Worm (Caenorhabditis elegans) whole organism, L4 larva: ENCODE results near the gene B0024.4.

Source experiments
- D1046.2 ChIP-seq: fragments of 200-800 bp; sonication (Bioruptor generic); IDR thresholded peaks from 2 replicates; pipeline ENCODE4 v1.3.6; 2022; ENCODE audit warnings: missing genetic modification characterization, missing compliant biosample characterization
- ZK337.2 ChIP-seq: fragments of 200-800 bp; sonication (Bioruptor generic); IDR thresholded peaks from 2 replicates; pipeline ENCODE4 v1.3.6; 2022; ENCODE audit warnings: missing genetic modification reagents, missing genetic modification characterization, missing compliant biosample characterization
- aha-1 ChIP-seq: fragments of 150-350 bp; peaks from one replicate; lab custom pipeline; 2014; ENCODE audit warnings: missing biosample characterization, missing genetic modification characterization
- arid-1 ChIP-seq: fragments of 200-800 bp; sonication (Bioruptor generic); conservative IDR thresholded peaks from 2 replicates; pipeline ENCODE4 v1.3.6; 2022; ENCODE audit warnings: missing genetic modification reagents, missing genetic modification characterization, missing compliant biosample characterization
- ceh-44 ChIP-seq: fragments of 200-800 bp; sonication (Bioruptor generic); IDR thresholded peaks from 2 replicates; pipeline ENCODE4 v1.3.6; 2022; ENCODE audit warnings: missing genetic modification reagents, missing genetic modification characterization, missing compliant biosample characterization
- cey-2 ChIP-seq: sonication (generic microtip); optimal IDR thresholded peaks from 3 replicates; lab custom pipeline; 2017; ENCODE audit warnings: missing genetic modification characterization, mild to moderate bottlenecking, missing compliant biosample characterization, antibody characterized with exemption, borderline replicate concordance; ENCODE audit not compliant: insufficient read depth
- ctbp-1 ChIP-seq: fragments of 200-800 bp; sonication (Bioruptor generic); IDR thresholded peaks from 2 replicates; pipeline ENCODE4 v1.3.6; 2022; ENCODE audit warnings: missing genetic modification reagents, missing genetic modification characterization, missing compliant biosample characterization
- dmd-6 ChIP-seq: fragments of 200-800 bp; sonication (Bioruptor generic); IDR thresholded peaks from 2 replicates; pipeline ENCODE4 v1.3.6; 2022; ENCODE audit warnings: missing genetic modification reagents, missing genetic modification characterization, missing compliant biosample characterization
- dmd-8 ChIP-seq: fragments of 200-800 bp; sonication (Bioruptor generic); IDR thresholded peaks from 2 replicates; pipeline ENCODE4 v1.3.6; 2022; ENCODE audit warnings: missing genetic modification characterization, missing compliant biosample characterization
- dmd-9 ChIP-seq: fragments of 200-800 bp; sonication (Bioruptor generic); IDR thresholded peaks from 2 replicates; pipeline ENCODE4 v1.3.6; 2022; ENCODE audit warnings: missing genetic modification reagents, missing genetic modification characterization, missing compliant biosample characterization
- dpl-1 ChIP-seq: fragments of 150-350 bp; optimal IDR thresholded peaks from 2 replicates; lab custom pipeline; 2014; ENCODE audit warnings: missing biosample characterization, missing genetic modification reagents, missing genetic modification characterization
- duxl-1 ChIP-seq: sonication (generic microtip); optimal IDR thresholded peaks from 2 replicates; lab custom pipeline; 2016; ENCODE audit warnings: mild to moderate bottlenecking, missing genetic modification characterization, moderate library complexity, missing compliant biosample characterization; ENCODE audit not compliant: poor library complexity
- fos-1 ChIP-seq: fragments of 150-350 bp; optimal IDR thresholded peaks from 2 replicates; lab custom pipeline; 2014; ENCODE audit warnings: missing biosample characterization, missing genetic modification characterization
- hif-1 ChIP-seq, 2 experiments: sonication (generic microtip); optimal IDR thresholded peaks; 2 replicates each; lab custom pipeline; 2016 to 2017; ENCODE audit warnings: missing compliant biosample characterization in 2 of 2, missing genetic modification characterization in 2 of 2, missing genetic modification reagents in 2 of 2, missing genotype in 2 of 2, mild to moderate bottlenecking in 1 of 2
- lin-38 ChIP-seq: fragments of 200-800 bp; sonication (Bioruptor generic); IDR thresholded peaks from 2 replicates; pipeline ENCODE4 v1.3.6; 2022; ENCODE audit warnings: missing genetic modification reagents, missing genetic modification characterization, missing compliant biosample characterization
- lir-3 ChIP-seq: sonication (generic microtip); optimal IDR thresholded peaks from 2 replicates; lab custom pipeline; 2016; ENCODE audit warnings: mild to moderate bottlenecking, missing genetic modification characterization, missing compliant biosample characterization
- madf-5 ChIP-seq, 2 experiments: fragments of 200-800 bp; sonication (Bioruptor generic); IDR thresholded peaks; 2 replicates each; pipeline ENCODE4 v1.3.6; 2022; ENCODE audit warnings: missing compliant biosample characterization in 2 of 2, missing genetic modification characterization in 2 of 2
- mes-2 ChIP-seq: sonication (generic microtip); optimal IDR thresholded peaks from 2 replicates; lab custom pipeline; 2016; ENCODE audit warnings: missing genotype, mild to moderate bottlenecking, missing genetic modification characterization, missing compliant biosample characterization; ENCODE audit not compliant: poor library complexity, severe bottlenecking
- nhr-11 ChIP-seq: fragments of 150-350 bp; optimal IDR thresholded peaks from 2 replicates; lab custom pipeline; 2014; ENCODE audit warnings: missing biosample characterization, missing genetic modification characterization
- nhr-237 ChIP-seq: sonication (generic microtip); optimal IDR thresholded peaks from 2 replicates; lab custom pipeline; 2017; ENCODE audit warnings: missing biosample characterization, missing genetic modification characterization
- pha-4 ChIP-seq, 2 experiments: fragments of 150-350 bp in 1 of 2; fragments of 200-800 bp in 1 of 2; sonication (Bioruptor generic) in 1 of 2; IDR thresholded peaks in 1 of 2; optimal IDR thresholded peaks in 1 of 2; 2 replicates each; pipeline versions ENCODE4 v1.3.6 to Lab custom; 2014 to 2022; ENCODE audit warnings: missing genetic modification characterization in 2 of 2, missing genetic modification reagents in 2 of 2, missing biosample characterization in 1 of 2, missing compliant biosample characterization in 1 of 2
- rbr-2 ChIP-seq: sonication (generic microtip); optimal IDR thresholded peaks from 2 replicates; lab custom pipeline; 2016; ENCODE audit warnings: missing genotype, missing genetic modification characterization, missing compliant biosample characterization
- saeg-2 ChIP-seq: fragments of 200-800 bp; sonication (Bioruptor generic); IDR thresholded peaks from 2 replicates; pipeline ENCODE4 v1.3.6; 2022; ENCODE audit warnings: missing genetic modification reagents, missing genetic modification characterization, missing compliant biosample characterization
- spr-1 ChIP-seq: sonication (generic microtip); optimal IDR thresholded peaks from 2 replicates; lab custom pipeline; 2016; ENCODE audit warnings: mild to moderate bottlenecking, missing genetic modification characterization, missing compliant biosample characterization
- unc-130 ChIP-seq: sonication (generic microtip); optimal IDR thresholded peaks from 2 replicates; lab custom pipeline; 2016; ENCODE audit warnings: missing genetic modification reagents, missing genetic modification characterization, missing compliant biosample characterization
- unc-62 ChIP-seq, 3 experiments: fragments of 150-350 bp in 1 of 3; sonication (generic microtip); optimal IDR thresholded peaks in 2 of 3; peaks in 1 of 3; 1 replicate in 1 of 3; 2 replicates in 2 of 3; lab custom pipeline; 2014 to 2017; ENCODE audit warnings: missing biosample characterization in 3 of 3, missing genetic modification characterization in 3 of 3, missing genetic modification reagents in 3 of 3, missing genotype in 1 of 3
- zfp-3 ChIP-seq: fragments of 200-800 bp; sonication (Bioruptor generic); conservative IDR thresholded peaks from 2 replicates; pipeline ENCODE4 v1.3.6; 2022; ENCODE audit warnings: missing genetic modification reagents, missing genetic modification characterization, missing compliant biosample characterization

B0024.4 gene

ce11 chrV:10314371-10314770 lies 17.2 kb downstream of the B0024.4 start, which contains the start of gene trx-2 (continued):
- TF ChIP-seq unc-130 (GFP tag; lab: Kevin White, UChicago): no peak
- TF ChIP-seq lir-3 (tag; lab: Kevin White, UChicago): no peak
- TF ChIP-seq dmd-8 (GFP tag; lab: Robert Waterston, UW): no peak
- TF ChIP-seq, all 104 proteins: peak for 0

ce11 chrV:10317294-10317693 lies 20.1 kb downstream of the B0024.4 start, which contains the start of gene asps-1:
Gene asps-1, minus strand, starts transcription at chrV:10317394.
- TF ChIP-seq madf-5 (GFP tag; IDR thresholded peaks at IDR 0.05; lab: Robert Waterston, UW) (no peak), aha-1 (tag; lab: Kevin White, UChicago) (peak; percentile 67)

- TF ChIP-seq ctbp-1 (GFP tag; lab: Robert Waterston, UW) (no peak), nhr-237 (no peak), fos-1 (tag; lab: Kevin White, UChicago) (no peak), saeg-2 (GFP tag; lab: Robert Waterston, UW) (no peak)
Measured at ce11 chrV:10319434-10319833, 22.2 kb downstream of the B0024.4 start, which contains the start of gene B0024.11. Gene B0024.11, minus strand, starts transcription at chrV:10319534.

ce11 chrV:10320101-10320761 lies 23.0 kb downstream of the B0024.4 start, which contains the start of the genes gna-1 and B0024.13:
Gene gna-1, minus strand, starts transcription at chrV:10320151.
Gene B0024.13, plus strand, starts transcription at chrV:10320711.
- TF ChIP-seq D1046.2 (GFP tag; lab: Robert Waterston, UW): no peak
- TF ChIP-seq dpl-1 (GFP tag; lab: Kevin White, UChicago): peak; percentile 61
- TF ChIP-seq pha-4 (GFP tag; IDR thresholded peaks at IDR 0.05; lab: Robert Waterston, UW): no peak
- TF ChIP-seq pha-4 (tag; optimal IDR thresholded peaks at IDR 0.05; lab: Kevin White, UChicago): peak; percentile 21
- TF ChIP-seq arid-1 (GFP tag; lab: Robert Waterston, UW): no peak
- TF ChIP-seq hif-1 (tag; optimal IDR thresholded peaks at IDR 0.05; lab: Kevin White, UChicago): peak in 1 of 2 experiments; percentile 83
- TF ChIP-seq duxl-1 (tag; lab: Kevin White, UChicago): peak; percentile 35
- TF ChIP-seq rbr-2 (tag; lab: Kevin White, UChicago): peak; percentile 36
- TF ChIP-seq dmd-9 (GFP tag; lab: Robert Waterston, UW): 0 out of 2 replicates have a peak, but pooled peaks have one; percentile 49
- TF ChIP-seq mes-2 (tag; lab: Kevin White, UChicago): peak; percentile 98
- no peak for TF ChIP-seq spr-1 (tag; lab: Kevin White, UChicago)
- peak; percentile 18; the same call in 1 of the 2 replicates for TF ChIP-seq ZK337.2 (GFP tag; lab: Robert Waterston, UW)
- no peak for TF ChIP-seq zfp-3 (GFP tag; lab: Robert Waterston, UW)
- TF ChIP-seq unc-130 (GFP tag; lab: Kevin White, UChicago): peak; percentile 87
- TF ChIP-seq dmd-6 (GFP tag; lab: Robert Waterston, UW): peak; percentile 47; the same call in 1 of the 2 replicates
- no peak for TF ChIP-seq ctbp-1 (GFP tag; lab: Robert Waterston, UW)
- 0 out of 2 replicates have a peak, but pooled peaks have one; percentile 45 for TF ChIP-seq ceh-44 (GFP tag; lab: Robert Waterston, UW)
- TF ChIP-seq lin-38: no peak; the same call in none of the 2 replicates
- no peak for TF ChIP-seq nhr-237
- TF ChIP-seq cey-2: no peak
- TF ChIP-seq, all 104 proteins: peak for 11

- TF ChIP-seq unc-62 (GFP tag; optimal IDR thresholded peaks at IDR 0.05 in 1 of 2; lab: Kevin White, UChicago): peak in 1 of 2 experiments; percentile 97
- TF ChIP-seq unc-62 (tag; optimal IDR thresholded peaks at IDR 0.05; lab: Kevin White, UChicago): no peak
- TF ChIP-seq nhr-11 (tag; lab: Kevin White, UChicago): no peak
Measured at ce11 chrV:10323537-10323936, 26.3 kb downstream of the B0024.4 start.
